Worm (Caenorhabditis elegans): ENCODE data around the gene F09C8.2.

F09C8.2 gene

ce11 chrX:16116279-16116678 lies 30.5 kb downstream of the F09C8.2 start:
- TF ChIP-seq ama-1 (optimal IDR thresholded peaks at IDR 0.05) (no peak), ztf-4 (tag; optimal IDR thresholded peaks at IDR 0.05) (no peak), lin-39 (tag; optimal IDR thresholded peaks at IDR 0.05) (peak; percentile 1), fkh-10 (GFP tag; optimal IDR thresholded peaks at IDR 0.05) (peak; percentile 62), nhr-23 (tag; optimal IDR thresholded peaks at IDR 0.05) (no peak), hmg-11 (tag; optimal IDR thresholded peaks at IDR 0.05) (no peak), nhr-237 (tag; optimal IDR thresholded peaks at IDR 0.05) (no peak), mdl-1 (tag; optimal IDR thresholded peaks at IDR 0.05) (no peak), zag-1 (tag; optimal IDR thresholded peaks at IDR 0.05) (no peak)

- no peak for TF ChIP-seq nhr-12 (tag; optimal IDR thresholded peaks at IDR 0.05)
- no peak for TF ChIP-seq unc-39 (tag; optimal IDR thresholded peaks at IDR 0.05)
- no peak for TF ChIP-seq ZK546.5 (tag; optimal IDR thresholded peaks at IDR 0.05)
- TF ChIP-seq elt-3 (tag; optimal IDR thresholded peaks at IDR 0.05): no peak
- TF ChIP-seq nhr-11 (tag; optimal IDR thresholded peaks at IDR 0.05): no peak
- TF ChIP-seq nhr-77 (tag; optimal IDR thresholded peaks at IDR 0.05): no peak
- peak; percentile 10 for TF ChIP-seq fkh-10 (GFP tag; optimal IDR thresholded peaks at IDR 0.05)
- no peak for TF ChIP-seq lsy-12 (tag; optimal IDR thresholded peaks at IDR 0.05)
Observed at ce11 chrX:16113996-16114395, 32.8 kb downstream of the F09C8.2 start.

ce11 chrX:16112923-16113322 lies 33.9 kb downstream of the F09C8.2 start:
- no peak for TF ChIP-seq lin-15B (tag; optimal IDR thresholded peaks at IDR 0.05)

ce11 chrX:16105863-16106262 lies 41.0 kb downstream of the F09C8.2 start:
- TF ChIP-seq ceh-28 (tag; optimal IDR thresholded peaks at IDR 0.05) (no peak), ama-1 (optimal IDR thresholded peaks at IDR 0.05) (no peak), unc-62 (GFP tag; optimal IDR thresholded peaks at IDR 0.05) (no peak), ztf-4 (tag; optimal IDR thresholded peaks at IDR 0.05) (no peak), nfya-1 (tag; optimal IDR thresholded peaks at IDR 0.05; ENCODE audit: insufficient read depth) (no peak), nhr-11 (tag; optimal IDR thresholded peaks at IDR 0.05) (no peak), nhr-25 (tag; optimal IDR thresholded peaks at IDR 0.05) (no peak), snpc-4 (tag; optimal IDR thresholded peaks at IDR 0.05) (no peak), eor-1 (tag; optimal IDR thresholded peaks at IDR 0.05) (no peak), R02D3.7 (tag; optimal IDR thresholded peaks at IDR 0.05) (no peak), pha-4 (tag; optimal IDR thresholded peaks at IDR 0.05) (no peak), lin-39 (tag; optimal IDR thresholded peaks at IDR 0.05) (no peak), mml-1 (tag; optimal IDR thresholded peaks at IDR 0.05) (no peak), mdl-1 (tag; optimal IDR thresholded peaks at IDR 0.05) (no peak)

- TF ChIP-seq sea-2 (GFP tag; optimal IDR thresholded peaks at IDR 0.05): no peak
Observed at ce11 chrX:16103396-16103795, 43.4 kb downstream of the F09C8.2 start, which contains the start of gene ZK1073.2. Gene ZK1073.2 (plus strand): TSS chrX:16103696.

- no peak for TF ChIP-seq mdl-1 (tag; optimal IDR thresholded peaks at IDR 0.05)
- no peak for TF ChIP-seq nhr-25 (tag; optimal IDR thresholded peaks at IDR 0.05)
- no peak for TF ChIP-seq eor-1 (tag; optimal IDR thresholded peaks at IDR 0.05)
- TF ChIP-seq daf-12 (tag; optimal IDR thresholded peaks at IDR 0.05): no peak
- TF ChIP-seq egl-27 (tag; optimal IDR thresholded peaks at IDR 0.05): no peak
- no peak for TF ChIP-seq ceh-16 (tag; optimal IDR thresholded peaks at IDR 0.05)
- no peak for TF ChIP-seq aly-2 (tag; optimal IDR thresholded peaks at IDR 0.05)
Observed at ce11 chrX:16099251-16099650, 47.6 kb downstream of the F09C8.2 start.

ce11 chrX:16098104-16098638 lies 48.7 kb downstream of the F09C8.2 start:
- TF ChIP-seq nhr-11 (tag; optimal IDR thresholded peaks at IDR 0.05) (peak; percentile 2), egl-5 (tag; optimal IDR thresholded peaks at IDR 0.05) (peak; percentile 11), sea-2 (GFP tag; optimal IDR thresholded peaks at IDR 0.05) (no peak)
